Fruit fly (Drosophila melanogaster) whole organism, embryonic: ENCODE measurements around the gene sv.

Experiments
- Ada2b ChIP-seq: fragments of 200-800 bp; sonication (Bioruptor generic); IDR thresholded peaks from 2 replicates; pipeline ENCODE4 v1.3.6; 2022; ENCODE audit warnings: missing biosample characterization, missing genetic modification characterization
- CG10209 ChIP-seq: fragments of 200-800 bp; sonication (Bioruptor generic); optimal IDR thresholded peaks from 3 replicates; lab custom pipeline; 2017; ENCODE audit warnings: missing biosample characterization, mild to moderate bottlenecking, missing genetic modification characterization, missing genetic modification reagents
- CG11085 ChIP-seq: fragments of 200-800 bp; sonication (Bioruptor generic); IDR thresholded peaks from 2 replicates; pipeline ENCODE4 v1.3.6; 2022; ENCODE audit warnings: missing biosample characterization, missing genetic modification characterization
- CG11093 ChIP-seq: fragments of 200-800 bp; sonication (Bioruptor generic); IDR thresholded peaks from 3 replicates; pipeline ENCODE4 v1.3.6; 2022; ENCODE audit warnings: missing biosample characterization, missing genetic modification characterization
- CG11504 ChIP-seq: fragments of 200-800 bp; sonication (Bioruptor generic); optimal IDR thresholded peaks from 3 replicates; lab custom pipeline; 2019; ENCODE audit warnings: missing biosample characterization, mild to moderate bottlenecking, missing genetic modification characterization, moderate library complexity
- CG13424 ChIP-seq: fragments of 200-800 bp; sonication (Bioruptor generic); optimal IDR thresholded peaks from 2 replicates; lab custom pipeline; 2019; ENCODE audit warnings: missing biosample characterization, mild to moderate bottlenecking, missing genetic modification characterization, moderate library complexity
- CG14667 ChIP-seq: fragments of 200-800 bp; sonication (Bioruptor generic); IDR thresholded peaks from 2 replicates; pipeline ENCODE4 v1.3.6; 2022; ENCODE audit warnings: missing biosample characterization, missing genetic modification characterization
- CG15601 ChIP-seq: fragments of 200-800 bp; sonication (Bioruptor generic); optimal IDR thresholded peaks from 3 replicates; lab custom pipeline; 2019; ENCODE audit warnings: missing biosample characterization, mild to moderate bottlenecking, missing genetic modification characterization, moderate library complexity
- CG30403 ChIP-seq: fragments of 200-800 bp; sonication (Bioruptor generic); optimal IDR thresholded peaks from 3 replicates; lab custom pipeline; 2016; ENCODE audit warnings: missing biosample characterization, missing genetic modification characterization
- CG43689 ChIP-seq: fragments of 200-800 bp; sonication (Bioruptor generic); IDR thresholded peaks from 2 replicates; pipeline ENCODE4 v1.3.6; 2022; ENCODE audit warnings: missing biosample characterization, missing genetic modification characterization
- CG4424 ChIP-seq: fragments of 200-800 bp; sonication (Bioruptor generic); optimal IDR thresholded peaks from 3 replicates; lab custom pipeline; 2016; ENCODE audit warnings: missing biosample characterization, missing genetic modification characterization
- CG4820 ChIP-seq: fragments of 200-800 bp; sonication (Bioruptor generic); optimal IDR thresholded peaks from 3 replicates; lab custom pipeline; 2016; ENCODE audit warnings: missing biosample characterization, missing genetic modification characterization
- CG4854 ChIP-seq: fragments of 200-800 bp; sonication (Bioruptor generic); optimal IDR thresholded peaks from 2 replicates; lab custom pipeline; 2016; ENCODE audit warnings: missing biosample characterization, missing genetic modification characterization, inconsistent platforms
- CG6765 ChIP-seq: fragments of 200-800 bp; sonication (Bioruptor generic); optimal IDR thresholded peaks from 3 replicates; lab custom pipeline; 2017; ENCODE audit warnings: missing biosample characterization, mild to moderate bottlenecking, missing genetic modification characterization
- CG6854 ChIP-seq: fragments of 200-800 bp; sonication (Bioruptor generic); optimal IDR thresholded peaks from 3 replicates; lab custom pipeline; 2017; ENCODE audit warnings: missing biosample characterization, mild to moderate bottlenecking, missing genetic modification characterization
- D19B ChIP-seq: fragments of 200-800 bp; sonication (Bioruptor generic); optimal IDR thresholded peaks from 2 replicates; lab custom pipeline; 2017; ENCODE audit warnings: missing biosample characterization, mild to moderate bottlenecking, missing genetic modification characterization
- Dad ChIP-seq: fragments of 200-800 bp; sonication (Bioruptor generic); optimal IDR thresholded peaks from 3 replicates; lab custom pipeline; 2016; ENCODE audit warnings: missing biosample characterization, missing genetic modification characterization
- Doc3 ChIP-seq: fragments of 200-800 bp; sonication (Bioruptor generic); IDR thresholded peaks from 3 replicates; pipeline ENCODE4 v1.3.6; 2022; ENCODE audit warnings: missing biosample characterization, missing genetic modification characterization; ENCODE audit not compliant: partially characterized antibody
- Fer1 ChIP-seq: fragments of 200-800 bp; sonication (Bioruptor generic); optimal IDR thresholded peaks from 2 replicates; lab custom pipeline; 2017; ENCODE audit warnings: missing biosample characterization, mild to moderate bottlenecking, missing genetic modification characterization
- HHEX ChIP-seq: fragments of 200-800 bp; sonication (Bioruptor generic); optimal IDR thresholded peaks from 3 replicates; lab custom pipeline; 2017; ENCODE audit warnings: missing biosample characterization, mild to moderate bottlenecking, missing genetic modification characterization, missing genetic modification reagents
- HmgZ ChIP-seq: fragments of 200-800 bp; sonication (Bioruptor generic); optimal IDR thresholded peaks from 2 replicates; lab custom pipeline; 2018; ENCODE audit warnings: missing biosample characterization, mild to moderate bottlenecking, missing genetic modification characterization
- Hmr ChIP-seq: fragments of 200-800 bp; sonication (Bioruptor generic); optimal IDR thresholded peaks from 3 replicates; lab custom pipeline; 2017; ENCODE audit warnings: mild to moderate bottlenecking, missing biosample characterization, missing genetic modification reagents, missing genetic modification characterization
- Hr3 ChIP-seq: fragments of 200-800 bp; sonication (Bioruptor generic); optimal IDR thresholded peaks from 3 replicates; lab custom pipeline; 2016; ENCODE audit warnings: missing biosample characterization, missing genetic modification characterization
- Hr51 ChIP-seq, 2 experiments: fragments of 200-800 bp; sonication (Bioruptor generic); optimal IDR thresholded peaks; 2 replicates in 1 of 2; 3 replicates in 1 of 2; lab custom pipeline; 2016 to 2018; ENCODE audit warnings: missing biosample characterization in 2 of 2, missing genetic modification characterization in 2 of 2, mild to moderate bottlenecking in 1 of 2, moderate library complexity in 1 of 2
- Meics ChIP-seq: fragments of 200-800 bp; sonication (Bioruptor generic); optimal IDR thresholded peaks from 2 replicates; lab custom pipeline; 2017; ENCODE audit warnings: missing biosample characterization, mild to moderate bottlenecking, missing genetic modification characterization
- Nf-YA ChIP-seq: fragments of 200-800 bp; sonication (Bioruptor generic); IDR thresholded peaks from 2 replicates; pipeline ENCODE4 v1.3.6; 2022; ENCODE audit warnings: missing biosample characterization, missing genetic modification characterization
- Poxn ChIP-seq: fragments of 200-800 bp; sonication (Bioruptor generic); IDR thresholded peaks from 2 replicates; pipeline ENCODE4 v1.3.6; 2022; ENCODE audit warnings: missing biosample characterization, missing genetic modification characterization
- bab2 ChIP-seq: fragments of 200-800 bp; sonication (Bioruptor generic); optimal IDR thresholded peaks from 2 replicates; lab custom pipeline; 2016; ENCODE audit warnings: missing biosample characterization, missing genetic modification characterization
- cwo ChIP-seq: fragments of 200-800 bp; sonication (Bioruptor generic); optimal IDR thresholded peaks from 3 replicates; lab custom pipeline; 2017; ENCODE audit warnings: missing biosample characterization, missing genetic modification characterization, mild to moderate bottlenecking, moderate library complexity, missing genetic modification reagents
- ems ChIP-seq: fragments of 200-800 bp; sonication (Bioruptor generic); optimal IDR thresholded peaks from 3 replicates; lab custom pipeline; 2016; ENCODE audit warnings: missing biosample characterization, missing genetic modification characterization
- esg ChIP-seq: fragments of 200-800 bp; sonication (Bioruptor generic); conservative IDR thresholded peaks from 2 replicates; pipeline ENCODE4 v1.3.6; 2022; ENCODE audit warnings: missing biosample characterization, missing genetic modification characterization
- grn ChIP-seq: fragments of 200-800 bp; sonication (Bioruptor generic); optimal IDR thresholded peaks from 3 replicates; lab custom pipeline; 2017; ENCODE audit warnings: missing biosample characterization, missing genetic modification characterization
- jing ChIP-seq: fragments of 200-800 bp; sonication (Bioruptor generic); optimal IDR thresholded peaks from 2 replicates; lab custom pipeline; 2018; ENCODE audit warnings: missing biosample characterization, mild to moderate bottlenecking, missing genetic modification characterization
- jumu ChIP-seq: fragments of 200-800 bp; sonication (Bioruptor generic); optimal IDR thresholded peaks from 3 replicates; lab custom pipeline; 2016; ENCODE audit warnings: missing biosample characterization, missing genetic modification characterization
- ken ChIP-seq: fragments of 200-800 bp; sonication (Bioruptor generic); IDR thresholded peaks from 3 replicates; pipeline ENCODE4 v1.3.6; 2022; ENCODE audit warnings: missing biosample characterization, missing genetic modification characterization
- lov ChIP-seq, 2 experiments: fragments of 200-800 bp in 1 of 2; fragments of >200 bp in 1 of 2; sonication (Bioruptor generic) in 1 of 2; IDR thresholded peaks in 1 of 2; optimal IDR thresholded peaks in 1 of 2; 2 replicates in 1 of 2; 3 replicates in 1 of 2; pipeline versions ENCODE4 v1.3.6 to Lab custom; 2017 to 2022; ENCODE audit warnings: missing biosample characterization in 1 of 2, missing genetic modification characterization in 1 of 2
- mam ChIP-seq: fragments of 200-800 bp; sonication (Bioruptor generic); optimal IDR thresholded peaks from 3 replicates; lab custom pipeline; 2016; ENCODE audit warnings: missing biosample characterization, missing genetic modification characterization
- nau ChIP-seq: fragments of 200-800 bp; sonication (Bioruptor generic); optimal IDR thresholded peaks from 3 replicates; lab custom pipeline; 2017; ENCODE audit warnings: missing biosample characterization, mild to moderate bottlenecking, missing genetic modification characterization, missing genetic modification reagents
- oc ChIP-seq: fragments of 200-800 bp; sonication (Bioruptor generic); optimal IDR thresholded peaks from 2 replicates; lab custom pipeline; 2018; ENCODE audit warnings: missing biosample characterization, mild to moderate bottlenecking, missing genetic modification characterization, moderate library complexity
- pan ChIP-seq, 4 experiments: fragments of >200 bp in 3 of 4; fragments of 200-800 bp in 1 of 4; sonication (Bioruptor generic) in 1 of 4; optimal IDR thresholded peaks in 3 of 4; IDR thresholded peaks in 1 of 4; 2 replicates each; pipeline versions ENCODE4 v1.3.6 to Lab custom; 2017 to 2022; ENCODE audit warnings: missing biosample characterization in 2 of 4, missing genetic modification characterization in 2 of 4, mixed read lengths in 1 of 4
- ranshi ChIP-seq: fragments of 200-800 bp; sonication (Bioruptor generic); IDR thresholded peaks from 2 replicates; pipeline ENCODE4 v1.3.6; 2022; ENCODE audit warnings: missing biosample characterization, missing genetic modification characterization
- run ChIP-seq: fragments of 200-800 bp; sonication (Bioruptor generic); optimal IDR thresholded peaks from 3 replicates; lab custom pipeline; 2018; ENCODE audit warnings: missing biosample characterization, mild to moderate bottlenecking, missing genetic modification characterization
- schlank ChIP-seq: fragments of 200-800 bp; sonication (Bioruptor generic); optimal IDR thresholded peaks from 2 replicates; lab custom pipeline; 2018; ENCODE audit warnings: missing biosample characterization, mild to moderate bottlenecking, missing genetic modification characterization
- seq ChIP-seq: fragments of 200-800 bp; sonication (Bioruptor generic); IDR thresholded peaks from 2 replicates; pipeline ENCODE4 v1.3.6; 2022; ENCODE audit warnings: missing biosample characterization, missing genetic modification characterization
- slou ChIP-seq: fragments of 200-800 bp; sonication (Bioruptor generic); optimal IDR thresholded peaks from 3 replicates; lab custom pipeline; 2016; ENCODE audit warnings: missing biosample characterization, missing genetic modification characterization
- so ChIP-seq: fragments of 200-800 bp; sonication (Bioruptor generic); IDR thresholded peaks from 3 replicates; pipeline ENCODE4 v1.3.6; 2022; ENCODE audit warnings: missing biosample characterization, missing genetic modification characterization
- stc ChIP-seq: fragments of 200-800 bp; sonication (Bioruptor generic); IDR thresholded peaks from 2 replicates; pipeline ENCODE4 v1.3.6; 2022; ENCODE audit warnings: missing biosample characterization, missing genetic modification characterization
- twi ChIP-seq: fragments of 200-800 bp; optimal IDR thresholded peaks from 2 replicates; lab custom pipeline; 2019; ENCODE audit warnings: missing biosample characterization, mild to moderate bottlenecking, missing genetic modification characterization, moderate library complexity
- z ChIP-seq: fragments of 200-800 bp; sonication (Bioruptor generic); IDR thresholded peaks from 3 replicates; pipeline ENCODE4 v1.3.6; 2022; ENCODE audit warnings: missing biosample characterization, missing genetic modification characterization
- zen2 ChIP-seq: fragments of 200-800 bp; sonication (Bioruptor generic); IDR thresholded peaks from 3 replicates; pipeline ENCODE4 v1.3.6; 2022; ENCODE audit warnings: missing biosample characterization, missing genetic modification characterization; ENCODE audit not compliant: partially characterized antibody

The sv gene

dm6 chr4:1053653-1054163 lies 34.9 kb upstream of the sv start, which contains the start of gene CaMKII (continued):
- TF ChIP-seq stc (GFP tag; lab: Robert Waterston, UW) (no peak), ken (no peak), bab2 (GFP tag; lab: Kevin White, UChicago) (peak; percentile 6), CG14667 (GFP tag; lab: Robert Waterston, UW) (no peak), CG43689 (no peak), so (GFP tag; lab: Robert Waterston, UW) (no peak), CG4820 (GFP tag; lab: Kevin White, UChicago) (no peak), esg (GFP tag; lab: Robert Waterston, UW) (no peak; the same call in 1 of the 2 replicates), Hmr (no peak), oc (tag; lab: Kevin White, UChicago) (no peak), CG4424 (GFP tag; lab: Kevin White, UChicago) (peak; percentile 54), CG6765 (GFP tag; lab: Kevin White, UChicago) (peak; percentile 28), schlank (tag; lab: Kevin White, UChicago) (no peak), zen2 (GFP tag; lab: Robert Waterston, UW) (no peak), CG11504 (tag; lab: Kevin White, UChicago) (no peak), seq (no peak), pan (optimal IDR thresholded peaks at IDR 0.05; lab: Kevin White, UChicago) (no peak), pan (GFP tag; optimal IDR thresholded peaks at IDR 0.05 in 1 of 2, IDR thresholded peaks at IDR 0.05 in 1 of 2) (no peak), Meics (GFP tag; lab: Kevin White, UChicago) (no peak), ranshi (GFP tag; lab: Robert Waterston, UW) (no peak), grn (no peak), ems (GFP tag; lab: Kevin White, UChicago) (no peak), Nf-YA (GFP tag; lab: Robert Waterston, UW) (no peak), Poxn (GFP tag; lab: Robert Waterston, UW) (no peak), cwo (GFP tag; lab: Kevin White, UChicago) (no peak), run (tag; lab: Kevin White, UChicago) (no peak), CG4854 (peak; percentile 18), HHEX (GFP tag; lab: Kevin White, UChicago) (no peak), CG6854 (GFP tag; lab: Kevin White, UChicago) (no peak), Hr3 (GFP tag; lab: Kevin White, UChicago) (peak; percentile 39), Hr51 (GFP tag; optimal IDR thresholded peaks at IDR 0.05; lab: Kevin White, UChicago) (no peak), slou (no peak), CG11085 (GFP tag; lab: Robert Waterston, UW) (no peak), CG11093 (no peak), Fer1 (GFP tag; lab: Kevin White, UChicago) (peak; percentile 21), lov (optimal IDR thresholded peaks at IDR 0.05; lab: Kevin White, UChicago) (no peak), lov (GFP tag; IDR thresholded peaks at IDR 0.05; lab: Robert Waterston, UW) (no peak), nau (GFP tag; lab: Kevin White, UChicago) (no peak), mam (GFP tag; lab: Kevin White, UChicago) (no peak), CG15601 (no peak), CG13424 (tag; lab: Kevin White, UChicago) (peak; percentile 25), Doc3 (GFP tag; lab: Robert Waterston, UW) (no peak), Ada2b (GFP tag; lab: Robert Waterston, UW) (no peak), twi (tag; lab: Kevin White, UChicago) (peak; percentile 3), CG10209 (GFP tag; lab: Kevin White, UChicago) (no peak), Dad (GFP tag; lab: Kevin White, UChicago) (no peak), HmgZ (tag; lab: Kevin White, UChicago) (no peak), jing (GFP tag; lab: Kevin White, UChicago) (no peak), z (GFP tag; lab: Robert Waterston, UW) (no peak), D19B (GFP tag; lab: Kevin White, UChicago) (no peak), jumu (GFP tag; lab: Kevin White, UChicago) (no peak), CG30403 (GFP tag; lab: Kevin White, UChicago) (peak; percentile 41)
